Worm (Caenorhabditis elegans) whole organism, early embryonic: ENCODE measurements around the gene R09H10.6.

ENCODE experiments used
- ama-1 ChIP-seq: fragments of 150-350 bp; optimal IDR thresholded peaks from 2 replicates; lab custom pipeline; 2014
- hnd-1 ChIP-seq: sonication (generic microtip); optimal IDR thresholded peaks from 2 replicates; lab custom pipeline; 2016; ENCODE audit warnings: missing genetic modification characterization, missing compliant biosample characterization

ce11 chrIV:10656770-10657323, 48.5 kb downstream of the R09H10.6 start, which contains the start of gene K08C7.1:
- TF ChIP-seq ama-1 (lab: Kevin White, UChicago) (no peak), hnd-1 (no peak)
